Fruit fly (Drosophila melanogaster) whole organism, pupa: ENCODE data around the gene Spn28Dc.

Experiments
- CG10348 ChIP-seq: fragments of 200-800 bp; sonication (Bioruptor generic); IDR thresholded peaks from 2 replicates; pipeline ENCODE4 v1.3.6; 2022; ENCODE audit warnings: missing biosample characterization, missing genetic modification characterization
- CG12605 ChIP-seq: fragments of 200-800 bp; sonication (Bioruptor generic); IDR thresholded peaks from 2 replicates; pipeline ENCODE4 v1.3.6; 2022; ENCODE audit warnings: missing biosample characterization, missing genetic modification characterization
- CG13204 ChIP-seq: fragments of 200-800 bp; sonication (Bioruptor generic); optimal IDR thresholded peaks from 2 replicates; lab custom pipeline; 2018; ENCODE audit warnings: missing biosample characterization, mild to moderate bottlenecking, missing genetic modification characterization, moderate library complexity
- CG14655 ChIP-seq: fragments of 200-800 bp; sonication (Bioruptor generic); optimal IDR thresholded peaks from 3 replicates; lab custom pipeline; 2017; ENCODE audit warnings: mild to moderate bottlenecking, missing biosample characterization, missing genetic modification reagents, missing genetic modification characterization
- CG15710 ChIP-seq: fragments of 200-800 bp; sonication (Bioruptor generic); optimal IDR thresholded peaks from 2 replicates; lab custom pipeline; 2018; ENCODE audit warnings: missing biosample characterization, mild to moderate bottlenecking, missing genetic modification characterization, moderate library complexity
- CG17806 ChIP-seq: fragments of 200-800 bp; sonication (Bioruptor generic); optimal IDR thresholded peaks from 2 replicates; lab custom pipeline; 2018; ENCODE audit warnings: missing biosample characterization, mild to moderate bottlenecking, missing genetic modification characterization, moderate library complexity
- CG32121 ChIP-seq: fragments of 200-800 bp; sonication (Bioruptor generic); IDR thresholded peaks from 2 replicates; pipeline ENCODE4 v1.3.6; 2022; ENCODE audit warnings: missing biosample characterization, missing genetic modification characterization
- CG34367 ChIP-seq: fragments of 200-800 bp; sonication (Bioruptor generic); optimal IDR thresholded peaks from 2 replicates; lab custom pipeline; 2018; ENCODE audit warnings: missing biosample characterization, mild to moderate bottlenecking, missing genetic modification characterization
- CG4496 ChIP-seq: fragments of 200-800 bp; sonication (Bioruptor generic); IDR thresholded peaks from 3 replicates; pipeline ENCODE4 v1.3.6; 2022; ENCODE audit warnings: missing biosample characterization, missing genetic modification characterization
- CG8159 ChIP-seq: fragments of 200-800 bp; sonication (Bioruptor generic); optimal IDR thresholded peaks from 3 replicates; lab custom pipeline; 2018; ENCODE audit warnings: missing biosample characterization, mild to moderate bottlenecking, missing genetic modification characterization, moderate library complexity
- CG8301 ChIP-seq: fragments of 200-800 bp; sonication (Bioruptor generic); optimal IDR thresholded peaks from 2 replicates; lab custom pipeline; 2018; ENCODE audit warnings: missing biosample characterization, mild to moderate bottlenecking, missing genetic modification characterization
- CG9948 ChIP-seq: fragments of 200-800 bp; sonication (Bioruptor generic); optimal IDR thresholded peaks from 2 replicates; lab custom pipeline; 2018; ENCODE audit warnings: missing biosample characterization, mild to moderate bottlenecking, missing genetic modification characterization, moderate library complexity
- D1 ChIP-seq: fragments of 200-800 bp; sonication (Bioruptor generic); optimal IDR thresholded peaks from 2 replicates; lab custom pipeline; 2018; ENCODE audit warnings: missing biosample characterization, mild to moderate bottlenecking, missing genetic modification characterization, moderate library complexity
- EcR ChIP-seq: fragments of 200-800 bp; sonication (Bioruptor generic); optimal IDR thresholded peaks from 3 replicates; lab custom pipeline; 2019; ENCODE audit warnings: missing biosample characterization, missing genetic modification characterization, mild to moderate bottlenecking, moderate library complexity, missing genetic modification reagents
- Ets98B ChIP-seq: fragments of 200-800 bp; sonication (Bioruptor generic); IDR thresholded peaks from 2 replicates; pipeline ENCODE4 v1.3.6; 2022; ENCODE audit warnings: missing biosample characterization, missing genetic modification characterization
- Pif1A ChIP-seq: fragments of 200-800 bp; sonication (Bioruptor generic); optimal IDR thresholded peaks from 3 replicates; lab custom pipeline; 2016; ENCODE audit warnings: missing biosample characterization, missing genetic modification characterization
- Pif1B ChIP-seq: fragments of 200-800 bp; sonication (Bioruptor generic); optimal IDR thresholded peaks from 3 replicates; lab custom pipeline; 2016; ENCODE audit warnings: missing biosample characterization, missing genetic modification characterization
- Snoo ChIP-seq: fragments of 200-800 bp; sonication (Bioruptor generic); optimal IDR thresholded peaks from 3 replicates; lab custom pipeline; 2017; ENCODE audit warnings: missing biosample characterization, mild to moderate bottlenecking, missing genetic modification characterization, inconsistent platforms
- fd96Ca ChIP-seq: fragments of 200-800 bp; sonication (Bioruptor generic); IDR thresholded peaks from 3 replicates; pipeline ENCODE4 v1.3.6; 2022; ENCODE audit warnings: missing biosample characterization, missing genetic modification characterization
- gl ChIP-seq: fragments of 200-800 bp; sonication (Bioruptor generic); optimal IDR thresholded peaks from 2 replicates; lab custom pipeline; 2018; ENCODE audit warnings: missing biosample characterization, mild to moderate bottlenecking, missing genetic modification characterization
- rn ChIP-seq: fragments of 200-800 bp; sonication (Bioruptor generic); IDR thresholded peaks from 2 replicates; pipeline ENCODE4 v1.3.6; 2022; ENCODE audit warnings: missing biosample characterization, missing genetic modification characterization

The Spn28Dc gene

DNA sequence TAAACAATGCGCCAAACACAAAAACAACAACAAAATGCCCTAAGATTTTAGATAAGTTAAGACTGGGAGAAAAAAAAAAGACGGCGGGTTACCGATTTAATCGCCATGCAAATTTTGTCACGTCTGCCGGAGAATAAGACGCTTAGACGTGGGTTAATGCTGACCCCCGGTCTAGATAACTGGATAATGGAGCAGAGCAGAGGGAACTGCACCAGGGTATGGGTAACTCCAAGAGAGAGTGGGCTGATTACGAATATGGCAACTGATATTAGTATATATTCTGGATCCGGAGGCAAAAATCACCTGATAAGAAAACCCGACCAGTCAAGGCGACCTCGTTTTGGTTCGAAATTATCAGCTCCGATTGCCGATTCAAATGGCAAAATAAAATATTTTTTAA is 37.0 kb downstream of the Spn28Dc start:
- TF ChIP-seq CG34367 (tag; lab: Kevin White, UChicago) (no peak), CG8159 (tag; lab: Kevin White, UChicago) (no peak), CG9948 (tag; lab: Kevin White, UChicago) (no peak), EcR (no peak), CG4496 (GFP tag; lab: Robert Waterston, UW) (no peak), Snoo (tag; lab: Kevin White, UChicago) (no peak), CG10348 (GFP tag; lab: Robert Waterston, UW) (no peak), CG12605 (GFP tag; lab: Robert Waterston, UW) (no peak), Ets98B (GFP tag; lab: Robert Waterston, UW) (no peak), CG8301 (tag; lab: Kevin White, UChicago) (no peak), D1 (tag; lab: Kevin White, UChicago) (no peak), CG17806 (tag; lab: Kevin White, UChicago) (no peak)
- TF ChIP-seq, all 21 proteins: peak for 0

DNA sequence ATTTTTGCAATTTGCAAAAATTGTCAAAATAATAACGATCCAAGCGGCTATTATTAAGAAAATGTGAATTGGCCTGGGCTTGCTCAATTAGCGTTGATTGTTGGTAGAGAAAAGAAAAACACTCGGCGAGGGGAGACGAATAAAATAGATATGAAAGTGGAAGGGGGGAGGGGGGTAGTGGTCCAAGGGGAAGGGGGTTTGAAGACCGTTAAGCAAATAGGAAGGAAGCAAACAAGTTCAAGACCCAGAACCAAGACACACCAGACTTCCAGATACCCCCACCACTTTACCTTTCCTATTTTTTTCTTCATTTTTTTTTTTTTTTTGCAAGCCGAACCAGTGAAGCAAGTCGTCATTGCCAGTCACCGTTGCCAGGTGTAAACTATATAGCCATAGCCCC is 37.7 kb downstream of the Spn28Dc start:
- TF ChIP-seq fd96Ca (GFP tag; lab: Robert Waterston, UW): no peak
- TF ChIP-seq CG4496 (GFP tag; lab: Robert Waterston, UW): peak; percentile 19; the same call in 1 of the 3 replicates

DNA sequence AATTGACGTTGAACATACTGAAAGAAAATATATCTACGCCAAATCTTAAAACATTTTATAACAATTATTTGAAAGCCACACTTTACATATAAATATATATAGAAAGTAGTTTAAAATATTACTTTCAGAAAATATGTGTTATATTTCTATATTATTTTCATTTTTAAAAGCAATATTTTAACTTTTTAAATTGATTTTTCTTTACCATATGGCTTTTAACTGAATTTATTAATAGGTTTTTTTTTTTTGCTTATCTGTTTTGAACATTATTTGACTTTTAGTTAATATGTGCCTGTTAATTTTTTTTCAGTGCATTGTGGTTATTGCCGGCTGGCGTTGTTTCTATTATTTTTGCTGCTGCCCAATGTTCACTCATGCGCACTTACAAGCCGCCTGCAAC is 39.0 kb downstream of the Spn28Dc start:
- TF ChIP-seq CG32121 (GFP tag; lab: Robert Waterston, UW): peak; percentile 41; the same call in 1 of the 2 replicates
- no peak for TF ChIP-seq CG13204 (GFP tag; lab: Kevin White, UChicago)
- TF ChIP-seq CG14655 (GFP tag; lab: Kevin White, UChicago): peak; percentile 64
- TF ChIP-seq Ets98B (GFP tag; lab: Robert Waterston, UW): peak; percentile 39; the same call in 1 of the 2 replicates
- TF ChIP-seq gl: no peak
- peak; percentile 57 for TF ChIP-seq CG8301 (tag; lab: Kevin White, UChicago)
- peak; percentile 32 for TF ChIP-seq CG15710 (tag; lab: Kevin White, UChicago)
- TF ChIP-seq CG17806 (tag; lab: Kevin White, UChicago): peak; percentile 43
- TF ChIP-seq CG8159 (tag; lab: Kevin White, UChicago): peak; percentile 73
- 0 out of 3 replicates have a peak, but pooled peaks have one; percentile 23 for TF ChIP-seq CG4496 (GFP tag; lab: Robert Waterston, UW)
- no peak for TF ChIP-seq Pif1A (GFP tag; lab: Kevin White, UChicago)
- TF ChIP-seq D1 (tag; lab: Kevin White, UChicago): peak; percentile 63
- TF ChIP-seq CG9948 (tag; lab: Kevin White, UChicago): peak; percentile 59

DNA sequence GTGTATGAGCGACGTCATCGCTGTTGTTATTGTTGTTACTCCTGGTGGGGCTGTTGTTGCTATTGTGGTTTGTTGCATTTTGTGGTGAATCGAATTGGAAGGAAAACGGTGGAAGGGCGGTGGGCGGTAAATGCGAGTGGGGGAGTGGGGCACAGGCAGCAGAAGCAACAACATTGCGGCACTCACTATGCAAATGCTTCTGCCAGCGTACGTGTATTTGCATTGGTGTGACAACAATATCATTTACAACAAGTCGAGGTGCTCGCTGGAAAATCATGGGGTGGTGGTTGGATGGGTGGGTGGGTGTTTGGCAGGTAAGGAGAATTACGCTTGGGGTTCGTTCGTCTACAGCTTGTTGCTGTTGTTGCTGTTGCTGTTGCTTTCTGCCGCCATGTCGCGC is 39.4 kb downstream of the Spn28Dc start:
- TF ChIP-seq CG12605 (GFP tag; lab: Robert Waterston, UW) (no peak), CG4496 (GFP tag; lab: Robert Waterston, UW) (0 out of 3 replicates have a peak, but pooled peaks have one; percentile 14)

DNA sequence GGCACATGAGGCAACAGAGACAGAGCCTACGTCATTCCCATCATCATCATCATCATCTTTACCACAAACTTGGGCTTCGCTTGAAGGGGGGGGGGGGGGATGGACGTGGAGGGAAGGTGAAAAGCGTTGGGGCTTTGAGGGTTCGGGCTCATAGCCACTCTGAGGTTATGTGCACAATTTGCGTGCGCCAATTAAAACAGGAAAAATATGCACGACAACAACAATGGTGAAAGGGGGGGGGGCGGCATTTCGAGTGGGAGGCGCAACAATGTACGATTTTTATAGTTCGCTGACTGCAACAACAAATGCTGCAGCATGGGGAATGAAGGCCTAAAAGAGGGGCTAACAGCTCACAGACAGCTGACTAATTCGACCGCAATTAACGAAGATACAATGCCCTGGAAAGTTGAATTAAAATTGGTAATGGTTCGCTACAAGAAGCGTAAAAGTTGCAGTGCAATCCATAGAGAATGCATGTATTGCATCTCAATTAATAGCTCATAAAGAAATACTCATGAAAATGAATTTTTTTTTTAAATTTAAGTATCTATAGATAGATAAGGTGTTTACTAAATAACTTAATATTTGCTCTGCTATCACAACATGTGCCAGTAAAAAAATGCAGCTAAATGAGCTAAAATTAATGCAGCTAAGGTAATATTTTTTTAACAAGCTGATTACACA is 40.0 kb downstream of the Spn28Dc start:
- peak; percentile 35 for TF ChIP-seq EcR
- TF ChIP-seq CG8159 (tag; lab: Kevin White, UChicago): no peak
- no peak for TF ChIP-seq CG10348 (GFP tag; lab: Robert Waterston, UW)
- no peak for TF ChIP-seq gl
- TF ChIP-seq CG14655 (GFP tag; lab: Kevin White, UChicago): peak; percentile 25

- no peak for TF ChIP-seq fd96Ca (GFP tag; lab: Robert Waterston, UW)
- TF ChIP-seq Ets98B (GFP tag; lab: Robert Waterston, UW): no peak
- no peak for TF ChIP-seq CG12605 (GFP tag; lab: Robert Waterston, UW)
- TF ChIP-seq CG14655 (GFP tag; lab: Kevin White, UChicago): no peak
- TF ChIP-seq Pif1A (GFP tag; lab: Kevin White, UChicago): no peak
- no peak for TF ChIP-seq EcR
- TF ChIP-seq CG32121 (GFP tag; lab: Robert Waterston, UW): no peak
- TF ChIP-seq D1 (tag; lab: Kevin White, UChicago): no peak
- no peak for TF ChIP-seq CG34367 (tag; lab: Kevin White, UChicago)
- no peak for TF ChIP-seq CG15710 (tag; lab: Kevin White, UChicago)
- no peak for TF ChIP-seq CG13204 (GFP tag; lab: Kevin White, UChicago)
- TF ChIP-seq CG17806 (tag; lab: Kevin White, UChicago): no peak
- TF ChIP-seq CG4496 (GFP tag; lab: Robert Waterston, UW): no peak
- no peak for TF ChIP-seq CG8159 (tag; lab: Kevin White, UChicago)
- TF ChIP-seq rn: no peak
- TF ChIP-seq Pif1B (GFP tag; lab: Kevin White, UChicago): no peak
- TF ChIP-seq CG10348 (GFP tag; lab: Robert Waterston, UW): no peak
- TF ChIP-seq Snoo (tag; lab: Kevin White, UChicago): no peak
- TF ChIP-seq gl: no peak
These were observed 40.6 kb downstream of the Spn28Dc start for dm6 chr2L:7966461-7966846.
